Fruit fly (Drosophila melanogaster): Measurements from ENCODE around the gene lft.

DNA sequence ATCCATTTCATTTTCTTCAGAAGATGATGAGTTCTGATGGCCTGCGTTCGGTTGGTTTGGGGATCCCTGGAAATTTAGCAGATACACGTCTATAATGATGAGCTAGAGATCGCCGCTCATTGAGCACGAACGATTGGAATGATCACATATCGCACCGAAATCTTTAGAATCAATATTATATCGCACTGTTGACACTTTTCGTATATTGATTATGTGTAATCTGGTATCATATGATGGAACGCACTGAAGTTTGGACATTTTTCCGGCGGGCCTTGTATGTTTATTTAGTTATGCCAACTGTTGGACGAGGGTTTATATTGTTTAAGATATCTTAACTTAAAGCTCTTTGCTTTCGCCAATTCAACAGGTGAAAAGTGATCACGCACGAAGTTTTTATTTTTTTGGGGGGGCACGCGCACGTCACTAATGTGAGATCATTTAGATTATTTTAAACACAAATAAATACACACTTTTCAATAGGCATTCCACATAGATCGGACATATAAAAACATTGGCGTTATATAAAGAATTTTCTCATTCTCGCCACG is 43.2 kb upstream of the lft start:
- TF ChIP-seq CG10348 (GFP tag; IDR thresholded peaks at IDR 0.05) (no peak), gl (tag; optimal IDR thresholded peaks at IDR 0.05) (no peak), CG8159 (tag; optimal IDR thresholded peaks at IDR 0.05) (no peak), Pif1B (GFP tag; optimal IDR thresholded peaks at IDR 0.05) (no peak), Ets98B (GFP tag; IDR thresholded peaks at IDR 0.05) (no peak)

All from whole organism, pupa.